Fruit fly (Drosophila melanogaster) whole organism, prepupa: ENCODE measurements around the gene bol.

Experiments
- Blimp-1 ChIP-seq: fragments of 200-800 bp; sonication (Bioruptor generic); optimal IDR thresholded peaks from 3 replicates; lab custom pipeline; 2017; ENCODE audit warnings: missing biosample characterization, missing genetic modification characterization, mild to moderate bottlenecking, moderate library complexity, missing genetic modification reagents
- CG10631 ChIP-seq: fragments of 200-800 bp; sonication (Bioruptor generic); optimal IDR thresholded peaks from 2 replicates; lab custom pipeline; 2016; ENCODE audit warnings: missing biosample characterization, missing genetic modification characterization
- CG10669 ChIP-seq: fragments of 200-800 bp; sonication (Bioruptor generic); optimal IDR thresholded peaks from 3 replicates; lab custom pipeline; 2018; ENCODE audit warnings: missing biosample characterization, mild to moderate bottlenecking, missing genetic modification characterization, moderate library complexity
- CG11294 ChIP-seq: fragments of 200-800 bp; sonication (Bioruptor generic); IDR thresholded peaks from 2 replicates; pipeline ENCODE4 v1.3.6; 2022; ENCODE audit warnings: missing biosample characterization, missing genetic modification characterization
- CG11902 ChIP-seq: fragments of 200-800 bp; sonication (Bioruptor generic); optimal IDR thresholded peaks from 3 replicates; lab custom pipeline; 2016; ENCODE audit warnings: missing biosample characterization, missing genetic modification characterization
- CG15336 ChIP-seq: fragments of 200-800 bp; sonication (Bioruptor generic); IDR thresholded peaks from 2 replicates; pipeline ENCODE4 v1.3.6; 2022; ENCODE audit warnings: missing biosample characterization, missing genetic modification characterization
- CG1621 ChIP-seq: fragments of 200-800 bp; sonication (Bioruptor generic); optimal IDR thresholded peaks from 3 replicates; lab custom pipeline; 2018; ENCODE audit warnings: missing biosample characterization, mild to moderate bottlenecking, missing genetic modification characterization
- CG3032 ChIP-seq: fragments of 200-800 bp; optimal IDR thresholded peaks from 2 replicates; lab custom pipeline; 2019; ENCODE audit warnings: missing biosample characterization, mild to moderate bottlenecking, missing genetic modification characterization, moderate library complexity
- CG31627 ChIP-seq: fragments of 200-800 bp; sonication (Bioruptor generic); optimal IDR thresholded peaks from 3 replicates; lab custom pipeline; 2016; ENCODE audit warnings: missing biosample characterization, missing genetic modification characterization
- CG34406 ChIP-seq: fragments of 200-800 bp; sonication (Bioruptor generic); optimal IDR thresholded peaks from 3 replicates; lab custom pipeline; 2016; ENCODE audit warnings: missing biosample characterization, missing genetic modification characterization
- CG3919 ChIP-seq: fragments of 200-800 bp; sonication (Bioruptor generic); optimal IDR thresholded peaks from 3 replicates; lab custom pipeline; 2016; ENCODE audit warnings: missing biosample characterization, missing genetic modification characterization
- CG4318 ChIP-seq: fragments of 200-800 bp; sonication (Bioruptor generic); optimal IDR thresholded peaks from 3 replicates; lab custom pipeline; 2017; ENCODE audit warnings: missing biosample characterization, mild to moderate bottlenecking, missing genetic modification characterization
- CG6163 ChIP-seq: fragments of 200-800 bp; sonication (Bioruptor generic); IDR thresholded peaks from 3 replicates; pipeline ENCODE4 v1.3.6; 2022; ENCODE audit warnings: missing biosample characterization, missing genetic modification characterization
- CG6792 ChIP-seq: fragments of 200-800 bp; sonication (Bioruptor generic); optimal IDR thresholded peaks from 3 replicates; lab custom pipeline; 2016; ENCODE audit warnings: missing biosample characterization, missing genetic modification characterization
- CG6854 ChIP-seq: fragments of 200-800 bp; sonication (Bioruptor generic); optimal IDR thresholded peaks from 2 replicates; lab custom pipeline; 2017; ENCODE audit warnings: missing biosample characterization, mild to moderate bottlenecking, missing genetic modification characterization
- CG8119 ChIP-seq: fragments of 200-800 bp; sonication (Bioruptor generic); IDR thresholded peaks from 3 replicates; pipeline ENCODE4 v1.3.6; 2022; ENCODE audit warnings: missing biosample characterization, missing genetic modification characterization
- CG8319 ChIP-seq: fragments of 200-800 bp; sonication (Bioruptor generic); optimal IDR thresholded peaks from 3 replicates; lab custom pipeline; 2016; ENCODE audit warnings: missing biosample characterization, missing genetic modification characterization
- CG8632 ChIP-seq: fragments of 200-800 bp; sonication (Bioruptor generic); optimal IDR thresholded peaks from 3 replicates; lab custom pipeline; 2016; ENCODE audit warnings: missing biosample characterization, missing genetic modification characterization
- CG9139 ChIP-seq: fragments of 200-800 bp; sonication (Bioruptor generic); optimal IDR thresholded peaks from 3 replicates; lab custom pipeline; 2017; ENCODE audit warnings: missing biosample characterization, mild to moderate bottlenecking, missing genetic modification characterization
- Eip75B ChIP-seq: fragments of 200-800 bp; sonication (Bioruptor generic); optimal IDR thresholded peaks from 3 replicates; lab custom pipeline; 2016; ENCODE audit warnings: missing biosample characterization, missing genetic modification characterization
- Eip78C ChIP-seq: fragments of 200-800 bp; sonication (Bioruptor generic); peaks from one replicate; lab custom pipeline; 2016; ENCODE audit warnings: missing biosample characterization, missing genetic modification characterization
- Eip93F ChIP-seq: fragments of 200-800 bp; sonication (Bioruptor generic); optimal IDR thresholded peaks from 2 replicates; lab custom pipeline; 2016; ENCODE audit warnings: missing biosample characterization, mild to moderate bottlenecking, missing genetic modification characterization
- Ets21C ChIP-seq: fragments of 200-800 bp; sonication (Bioruptor generic); optimal IDR thresholded peaks from 3 replicates; lab custom pipeline; 2016; ENCODE audit warnings: missing biosample characterization, missing genetic modification characterization
- Ets96B ChIP-seq: fragments of 200-800 bp; optimal IDR thresholded peaks from 2 replicates; lab custom pipeline; 2019; ENCODE audit warnings: missing biosample characterization, mild to moderate bottlenecking, missing genetic modification characterization, moderate library complexity
- Hr38 ChIP-seq: sonication (Bioruptor generic); optimal IDR thresholded peaks from 2 replicates; lab custom pipeline; 2016; ENCODE audit warnings: missing biosample characterization, missing genetic modification characterization
- Hr39 ChIP-seq: fragments of 200-800 bp; sonication (Bioruptor generic); optimal IDR thresholded peaks from 2 replicates; lab custom pipeline; 2016; ENCODE audit warnings: missing biosample characterization, missing genetic modification characterization
- Hr4 ChIP-seq: fragments of 200-800 bp; sonication (Bioruptor generic); optimal IDR thresholded peaks from 3 replicates; lab custom pipeline; 2016; ENCODE audit warnings: missing biosample characterization, missing genetic modification characterization
- Lpt ChIP-seq: fragments of 200-800 bp; sonication (Bioruptor generic); optimal IDR thresholded peaks from 3 replicates; lab custom pipeline; 2016; ENCODE audit warnings: missing biosample characterization, missing genetic modification characterization
- OdsH ChIP-seq: fragments of 200-800 bp; sonication (Bioruptor generic); optimal IDR thresholded peaks from 3 replicates; lab custom pipeline; 2016; ENCODE audit warnings: missing biosample characterization, missing genetic modification characterization
- Smox ChIP-seq: fragments of 200-800 bp; sonication (Bioruptor generic); optimal IDR thresholded peaks from 3 replicates; lab custom pipeline; 2016; ENCODE audit warnings: missing biosample characterization, missing genetic modification characterization
- Sox15 ChIP-seq: fragments of 200-800 bp; sonication (Bioruptor generic); optimal IDR thresholded peaks from 3 replicates; lab custom pipeline; 2016; ENCODE audit warnings: missing biosample characterization, missing genetic modification characterization
- achi ChIP-seq: fragments of 200-800 bp; sonication (Bioruptor generic); optimal IDR thresholded peaks from 3 replicates; lab custom pipeline; 2016; ENCODE audit warnings: missing biosample characterization, missing genetic modification characterization
- acj6 ChIP-seq: fragments of 200-800 bp; sonication (Bioruptor generic); optimal IDR thresholded peaks from 3 replicates; lab custom pipeline; 2016; ENCODE audit warnings: missing biosample characterization, missing genetic modification characterization
- cyc ChIP-seq: fragments of 200-800 bp; sonication (Bioruptor generic); optimal IDR thresholded peaks from 3 replicates; lab custom pipeline; 2016; ENCODE audit warnings: missing biosample characterization, missing genetic modification characterization
- dac ChIP-seq: fragments of 200-800 bp; sonication (Bioruptor generic); optimal IDR thresholded peaks from 2 replicates; lab custom pipeline; 2017; ENCODE audit warnings: missing biosample characterization, mild to moderate bottlenecking, missing genetic modification characterization
- dsx ChIP-seq: fragments of 200-800 bp; optimal IDR thresholded peaks from 3 replicates; lab custom pipeline; 2019; ENCODE audit warnings: missing biosample characterization, mild to moderate bottlenecking, missing genetic modification characterization, moderate library complexity; ENCODE audit not compliant: poor library complexity, severe bottlenecking
- eg ChIP-seq: fragments of 200-800 bp; sonication (Bioruptor generic); IDR thresholded peaks from 3 replicates; pipeline ENCODE4 v1.3.6; 2022; ENCODE audit warnings: missing biosample characterization, missing genetic modification characterization
- esn ChIP-seq: fragments of 200-800 bp; sonication (Bioruptor generic); optimal IDR thresholded peaks from 2 replicates; lab custom pipeline; 2016; ENCODE audit warnings: missing biosample characterization, mild to moderate bottlenecking, missing genetic modification characterization, moderate library complexity
- fd59A ChIP-seq: fragments of 200-800 bp; sonication (Bioruptor generic); optimal IDR thresholded peaks from 2 replicates; lab custom pipeline; 2017; ENCODE audit warnings: missing biosample characterization, mild to moderate bottlenecking, missing genetic modification characterization, missing genetic modification reagents
- fd85E ChIP-seq: fragments of 200-800 bp; sonication (Bioruptor generic); optimal IDR thresholded peaks from 3 replicates; lab custom pipeline; 2016; ENCODE audit warnings: missing biosample characterization, missing genetic modification characterization
- fkh ChIP-seq: fragments of 200-800 bp; sonication (Bioruptor generic); optimal IDR thresholded peaks from 3 replicates; lab custom pipeline; 2017; ENCODE audit warnings: missing biosample characterization, mild to moderate bottlenecking, missing genetic modification characterization, moderate library complexity
- pdm3 ChIP-seq: fragments of 200-800 bp; sonication (Bioruptor generic); optimal IDR thresholded peaks from 3 replicates; lab custom pipeline; 2016; ENCODE audit warnings: missing biosample characterization, missing genetic modification characterization
- salr ChIP-seq, 2 experiments: fragments of 200-800 bp; sonication (Bioruptor generic); optimal IDR thresholded peaks; 3 replicates each; lab custom pipeline; 2016 to 2018; ENCODE audit warnings: missing biosample characterization in 2 of 2, missing genetic modification characterization in 2 of 2, mild to moderate bottlenecking in 1 of 2
- ss ChIP-seq, 2 experiments: fragments of 200-800 bp; sonication (Bioruptor generic); optimal IDR thresholded peaks; 2 replicates in 1 of 2; 3 replicates in 1 of 2; lab custom pipeline; 2017 to 2018; ENCODE audit warnings: mild to moderate bottlenecking in 2 of 2, missing biosample characterization in 2 of 2, missing genetic modification characterization in 2 of 2, moderate library complexity in 1 of 2
- topi ChIP-seq: fragments of 200-800 bp; sonication (Bioruptor generic); optimal IDR thresholded peaks from 3 replicates; lab custom pipeline; 2016; ENCODE audit warnings: missing biosample characterization, missing genetic modification characterization
- vri ChIP-seq: fragments of 200-800 bp; sonication (Bioruptor generic); optimal IDR thresholded peaks from 3 replicates; lab custom pipeline; 2016; ENCODE audit warnings: missing biosample characterization, mild to moderate bottlenecking, missing genetic modification characterization

bol gene

DNA sequence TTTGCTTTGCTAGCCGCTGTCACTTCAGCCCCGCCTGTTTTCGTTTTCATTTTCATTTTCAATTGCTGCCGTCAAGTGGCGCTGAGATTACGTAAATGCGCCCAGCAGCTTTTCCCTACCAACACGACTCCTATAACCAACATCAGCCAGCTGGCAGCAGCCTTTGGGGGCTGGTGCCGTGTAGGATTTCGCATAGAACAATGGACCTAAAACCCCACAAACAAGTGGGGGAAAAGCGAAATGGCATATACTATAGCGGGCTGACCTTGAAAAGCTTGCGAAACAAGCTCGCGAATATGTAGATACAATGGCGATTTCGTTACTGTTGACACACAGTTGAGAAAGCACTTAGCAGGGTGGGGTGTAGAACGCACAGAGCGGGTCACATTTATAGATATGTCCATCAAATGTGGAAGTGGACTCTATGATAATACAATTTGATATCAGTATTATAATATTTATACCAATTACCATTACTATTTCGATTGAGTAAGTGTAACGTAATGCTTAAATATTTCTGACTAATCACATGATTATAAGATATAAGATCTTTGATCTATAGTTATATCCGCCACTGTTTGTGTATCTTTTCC, 74.5 kb downstream of the bol start:
- TF ChIP-seq fd59A: peak; percentile 2
- no peak for TF ChIP-seq CG6792 (GFP tag; lab: Kevin White, UChicago)
- TF ChIP-seq eg: peak; percentile 10; the same call in 1 of the 3 replicates
- no peak for TF ChIP-seq salr (GFP tag; optimal IDR thresholded peaks at IDR 0.05; lab: Kevin White, UChicago)
- TF ChIP-seq CG8119 (GFP tag; lab: Robert Waterston, UW): peak; percentile 15; the same call in 1 of the 3 replicates
- peak; percentile 15 for TF ChIP-seq fkh (GFP tag; lab: Kevin White, UChicago)
- TF ChIP-seq achi (GFP tag; lab: Kevin White, UChicago): peak; percentile 5
- peak; percentile 17 for TF ChIP-seq CG34406 (GFP tag; lab: Kevin White, UChicago)
- TF ChIP-seq ss (GFP tag; optimal IDR thresholded peaks at IDR 0.05; lab: Kevin White, UChicago): peak in 1 of 2 experiments; percentile 5
- peak; percentile 28 for TF ChIP-seq dsx
- peak; percentile 5 for TF ChIP-seq Hr4 (GFP tag; lab: Kevin White, UChicago)
- TF ChIP-seq CG8632 (GFP tag; lab: Kevin White, UChicago): peak; percentile 11
- TF ChIP-seq CG9139 (GFP tag; lab: Kevin White, UChicago): no peak
- TF ChIP-seq Eip78C (GFP tag; lab: Kevin White, UChicago): peak; percentile 31
- no peak for TF ChIP-seq cyc (GFP tag; lab: Kevin White, UChicago)
- no peak for TF ChIP-seq dac (GFP tag; lab: Kevin White, UChicago)
- no peak for TF ChIP-seq CG8319 (GFP tag; lab: Kevin White, UChicago)
- peak; percentile 26 for TF ChIP-seq Ets96B (tag; lab: Kevin White, UChicago)
- TF ChIP-seq vri (GFP tag; lab: Kevin White, UChicago): peak; percentile 76
- TF ChIP-seq CG11902 (GFP tag; lab: Kevin White, UChicago): no peak
- TF ChIP-seq CG15336 (GFP tag; lab: Robert Waterston, UW): peak; percentile 32; the same call in 1 of the 2 replicates
- TF ChIP-seq esn (GFP tag; lab: Kevin White, UChicago): no peak
- peak; percentile 29 for TF ChIP-seq OdsH
- peak; percentile 24 for TF ChIP-seq acj6
- TF ChIP-seq CG1621 (tag; lab: Kevin White, UChicago): peak; percentile 2

DNA sequence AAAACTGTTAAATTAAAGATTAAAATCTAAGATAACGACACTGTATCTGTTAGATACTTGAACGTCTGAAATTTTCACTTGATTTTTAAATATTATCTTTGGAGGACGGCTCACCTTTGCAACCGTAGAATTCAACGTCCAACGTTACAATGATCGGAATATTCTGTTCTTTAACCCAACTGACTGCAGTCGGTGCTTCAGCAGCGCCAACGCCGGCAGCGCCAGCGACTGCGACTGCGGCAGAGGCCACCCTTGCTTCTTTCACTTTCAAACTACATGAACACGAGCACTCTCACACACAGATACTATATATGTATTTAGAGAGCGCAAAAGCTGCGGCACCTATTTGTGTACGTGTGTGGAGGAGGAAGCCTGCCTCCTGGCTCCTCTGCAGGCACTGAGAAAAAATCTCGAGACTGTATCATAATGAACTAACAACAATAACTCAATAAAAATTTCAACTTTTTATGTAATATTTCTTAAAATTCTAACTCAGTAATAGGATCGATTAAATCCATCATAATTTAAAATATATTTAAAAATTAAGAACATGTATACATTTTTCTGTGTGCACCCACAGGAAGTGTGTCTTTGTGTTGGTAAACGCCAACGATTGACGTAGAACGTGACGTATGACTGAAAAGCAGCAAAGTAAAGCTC, 76.6 kb downstream of the bol start:
- peak; percentile 97 for TF ChIP-seq dsx
- TF ChIP-seq CG6163 (GFP tag; lab: Robert Waterston, UW): peak; percentile 98
- peak; percentile 97 for TF ChIP-seq CG8632 (GFP tag; lab: Kevin White, UChicago)
- peak; percentile 99 for TF ChIP-seq CG3032
- TF ChIP-seq Eip75B (GFP tag; lab: Kevin White, UChicago): peak; percentile 97
- peak; percentile 98 for TF ChIP-seq CG3919 (GFP tag; lab: Kevin White, UChicago)
- peak; percentile 86 for TF ChIP-seq Ets21C (GFP tag; lab: Kevin White, UChicago)
- TF ChIP-seq CG11294: peak; percentile 93
- TF ChIP-seq salr (GFP tag; optimal IDR thresholded peaks at IDR 0.05; lab: Kevin White, UChicago): peak; percentile 87 to 96
- peak; percentile 95 for TF ChIP-seq pdm3 (GFP tag; lab: Kevin White, UChicago)
- peak; percentile 98 for TF ChIP-seq esn (GFP tag; lab: Kevin White, UChicago)
- peak; percentile 93 for TF ChIP-seq CG6854
- peak; percentile 99 for TF ChIP-seq Blimp-1 (GFP tag; lab: Kevin White, UChicago)
- TF ChIP-seq CG4318 (GFP tag; lab: Kevin White, UChicago): peak; percentile 93
- TF ChIP-seq topi: peak; percentile 95
- peak; percentile 91 for TF ChIP-seq CG31627 (GFP tag; lab: Kevin White, UChicago)
- TF ChIP-seq CG10669 (GFP tag; lab: Kevin White, UChicago): peak; percentile 97
- TF ChIP-seq Hr39 (GFP tag; lab: Kevin White, UChicago): peak; percentile 86
- peak; percentile 98 for TF ChIP-seq OdsH
- TF ChIP-seq CG10631 (GFP tag; lab: Kevin White, UChicago): peak; percentile 99
- peak; percentile 95 for TF ChIP-seq Smox (GFP tag; lab: Kevin White, UChicago)
- peak; percentile 72 for TF ChIP-seq fkh (GFP tag; lab: Kevin White, UChicago)
- peak; percentile 94 for TF ChIP-seq vri (GFP tag; lab: Kevin White, UChicago)
- TF ChIP-seq CG8119 (GFP tag; lab: Robert Waterston, UW): peak; percentile 98
- peak; percentile 88 for TF ChIP-seq fd85E (GFP tag; lab: Kevin White, UChicago)
- TF ChIP-seq Eip93F (GFP tag; lab: Kevin White, UChicago): peak; percentile 90
- TF ChIP-seq CG1621 (tag; lab: Kevin White, UChicago): peak; percentile 93
- TF ChIP-seq Eip78C (GFP tag; lab: Kevin White, UChicago): peak; percentile 99
- TF ChIP-seq eg: peak; percentile 97
- TF ChIP-seq Lpt (GFP tag; lab: Kevin White, UChicago): peak; percentile 96
- no peak for TF ChIP-seq Hr38
- TF ChIP-seq CG15336 (GFP tag; lab: Robert Waterston, UW): peak; percentile 98
- TF ChIP-seq Sox15: peak; percentile 88
